Fruit fly (Drosophila melanogaster): ENCODE results near the gene CG15431.

dm6 chr2L:4458119-4459056, 17.3 kb upstream of the CG15431 start, which contains the start of gene RpL27A:
- TF ChIP-seq Lpt (GFP tag; optimal IDR thresholded peaks at IDR 0.05) (peak; percentile 9), svp (GFP tag) (peak; percentile 85), net (GFP tag; optimal IDR thresholded peaks at IDR 0.05) (peak; percentile 78), eg (GFP tag; IDR thresholded peaks at IDR 0.05) (peak; percentile 83), CG3032 (tag; optimal IDR thresholded peaks at IDR 0.05) (peak; percentile 43), CG6163 (GFP tag; IDR thresholded peaks at IDR 0.05) (peak; percentile 87), Hr39 (GFP tag; optimal IDR thresholded peaks at IDR 0.05) (peak; percentile 49), CG8632 (GFP tag; optimal IDR thresholded peaks at IDR 0.05) (peak; percentile 35), CG6808 (GFP tag; optimal IDR thresholded peaks at IDR 0.05) (peak; percentile 65), CG7368 (GFP tag; optimal IDR thresholded peaks at IDR 0.05) (peak; percentile 48), CG32006 (GFP tag; optimal IDR thresholded peaks at IDR 0.05) (peak; percentile 60), pdm3 (GFP tag; optimal IDR thresholded peaks at IDR 0.05) (peak; percentile 57)

All from whole organism, prepupa.